Worm (Caenorhabditis elegans) whole organism, L4 larva: Measurements from ENCODE around the gene clec-224.

Source experiments
- ama-1 ChIP-seq: fragments of 150-350 bp; optimal IDR thresholded peaks from 2 replicates; lab custom pipeline; 2014; ENCODE audit warnings: inconsistent platforms, mixed read lengths
- daf-12 ChIP-seq: fragments of 150-350 bp; optimal IDR thresholded peaks from 2 replicates; lab custom pipeline; 2014; ENCODE audit warnings: missing biosample characterization, missing genetic modification reagents, missing genetic modification characterization
- gei-8 ChIP-seq: fragments of 200-800 bp; sonication (Bioruptor generic); optimal IDR thresholded peaks from 2 replicates; lab custom pipeline; 2018; ENCODE audit warnings: mild to moderate bottlenecking, missing genetic modification characterization, missing compliant biosample characterization
- lim-7 ChIP-seq: fragments of 200-800 bp; sonication (Bioruptor generic); IDR thresholded peaks from 2 replicates; pipeline ENCODE4 v1.3.6; 2022; ENCODE audit warnings: missing genetic modification characterization, missing compliant biosample characterization
- nhr-42 ChIP-seq: fragments of 200-800 bp; sonication (Bioruptor generic); IDR thresholded peaks from 2 replicates; pipeline ENCODE4 v1.3.6; 2022; ENCODE audit warnings: missing genetic modification characterization, missing compliant biosample characterization
- spr-1 ChIP-seq: sonication (generic microtip); optimal IDR thresholded peaks from 2 replicates; lab custom pipeline; 2016; ENCODE audit warnings: mild to moderate bottlenecking, missing genetic modification characterization, missing compliant biosample characterization

- no peak for TF ChIP-seq spr-1 (tag; lab: Kevin White, UChicago)
- no peak for TF ChIP-seq daf-12 (tag; lab: Kevin White, UChicago)
- no peak for TF ChIP-seq nhr-42 (GFP tag; lab: Robert Waterston, UW)
- no peak for TF ChIP-seq lim-7 (GFP tag; lab: Robert Waterston, UW)
- TF ChIP-seq ama-1, result no peak
- TF ChIP-seq gei-8 (GFP tag; lab: Kevin White, UChicago), result no peak
These were observed 11.8 kb upstream of the clec-224 start, which contains the start of gene dpy-30 for ce11 chrV:12190943-12191569.
